Worm (Caenorhabditis elegans) whole organism, midembryonic: ENCODE results near the gene ugt-50.
A peak's percentile ranks its signal among the peaks of the same experiment; 100 is the strongest.

Source experiments
- T22C8.4 ChIP-seq: fragments of 200-800 bp; sonication (Bioruptor generic); IDR thresholded peaks from 2 replicates; pipeline ENCODE4 v1.3.6; 2022; ENCODE audit warnings: missing genetic modification characterization, missing compliant biosample characterization
- cog-1 ChIP-seq: sonication (generic microtip); optimal IDR thresholded peaks from 2 replicates; lab custom pipeline; 2016; ENCODE audit warnings: missing genetic modification characterization, missing compliant biosample characterization
- flt-1 ChIP-seq: fragments of 200-800 bp; sonication (Bioruptor generic); IDR thresholded peaks from 2 replicates; pipeline ENCODE4 v1.3.6; 2022; ENCODE audit warnings: missing genetic modification characterization, missing compliant biosample characterization
- klf-2 ChIP-seq: fragments of 200-800 bp; sonication (Bioruptor generic); conservative IDR thresholded peaks from 2 replicates; pipeline ENCODE4 v1.3.6; 2022; ENCODE audit warnings: missing genetic modification reagents, missing genetic modification characterization, missing compliant biosample characterization
- med-1 ChIP-seq: sonication (generic microtip); optimal IDR thresholded peaks from 2 replicates; lab custom pipeline; 2017; ENCODE audit warnings: missing genetic modification characterization, mild to moderate bottlenecking, missing compliant biosample characterization, antibody characterized with exemption, missing genetic modification reagents; ENCODE audit not compliant: insufficient read depth
- ref-1 ChIP-seq: fragments of 200-800 bp; sonication (Bioruptor generic); conservative IDR thresholded peaks from 2 replicates; pipeline ENCODE4 v1.3.6; 2022; ENCODE audit warnings: missing genetic modification reagents, missing genetic modification characterization, missing compliant biosample characterization
- tab-1 ChIP-seq: fragments of 200-800 bp; sonication (Bioruptor generic); IDR thresholded peaks from 2 replicates; pipeline ENCODE4 v1.3.6; 2022; ENCODE audit warnings: missing genetic modification characterization, missing compliant biosample characterization
- ztf-23 ChIP-seq: fragments of 200-800 bp; sonication (Bioruptor generic); IDR thresholded peaks from 2 replicates; pipeline ENCODE4 v1.3.6; 2022; ENCODE audit warnings: missing genetic modification reagents, missing genetic modification characterization, missing compliant biosample characterization
- ztf-29 ChIP-seq: fragments of 200-800 bp; sonication (Bioruptor generic); IDR thresholded peaks from 2 replicates; pipeline ENCODE4 v1.3.6; 2022; ENCODE audit warnings: missing genetic modification reagents, missing genetic modification characterization, missing compliant biosample characterization

The ugt-50 gene

DNA sequence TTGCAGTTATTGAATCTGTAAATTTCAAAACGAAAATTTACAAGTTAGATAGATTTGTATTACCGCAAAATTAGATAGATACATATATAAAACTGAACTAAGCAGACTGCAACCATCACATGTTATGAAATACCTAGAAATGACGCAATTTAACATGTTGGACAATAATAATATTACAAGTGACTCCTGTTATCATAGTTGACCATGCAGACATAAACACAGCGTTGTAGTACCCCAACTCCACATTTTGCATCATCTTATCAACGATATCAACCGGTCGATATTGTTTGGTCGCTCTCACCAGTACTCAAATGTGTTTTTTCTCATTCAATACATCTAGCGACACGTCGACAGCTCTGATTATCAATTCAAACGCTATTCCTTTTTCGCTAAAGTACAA, at the start of gene ugt-50:
ugt-50 (plus strand) TSS at position 268 of the 400 bp plus-strand sequence.
- no peak for TF ChIP-seq ztf-23
- no peak for TF ChIP-seq ref-1 (GFP tag; lab: Robert Waterston, UW)
- TF ChIP-seq cog-1 (tag; lab: Kevin White, UChicago), result no peak
- no peak for TF ChIP-seq T22C8.4
- no peak for TF ChIP-seq flt-1 (GFP tag; lab: Robert Waterston, UW)
- no peak for TF ChIP-seq klf-2
- no peak for TF ChIP-seq med-1 (GFP tag; lab: Kevin White, UChicago)
- TF ChIP-seq ztf-29 (GFP tag; lab: Robert Waterston, UW), result no peak
- TF ChIP-seq tab-1 (GFP tag; lab: Robert Waterston, UW), result no peak

ce11 chrX:12642952-12643351, 48.4 kb upstream of the ugt-50 start:
- no peak for TF ChIP-seq tab-1 (GFP tag; lab: Robert Waterston, UW)
- TF ChIP-seq klf-2, result no peak
- TF ChIP-seq cog-1 (tag; lab: Kevin White, UChicago), result no peak
- TF ChIP-seq T22C8.4, result no peak
- TF ChIP-seq ref-1 (GFP tag; lab: Robert Waterston, UW), result no peak
- TF ChIP-seq flt-1 (GFP tag; lab: Robert Waterston, UW), result no peak
- TF ChIP-seq ztf-29 (GFP tag; lab: Robert Waterston, UW), result no peak
- no peak for TF ChIP-seq med-1 (GFP tag; lab: Kevin White, UChicago)
- no peak for TF ChIP-seq ztf-23

ce11 chrX:12645846-12646245, 45.5 kb upstream of the ugt-50 start:
- TF ChIP-seq cog-1 (tag; lab: Kevin White, UChicago) (no peak), ref-1 (GFP tag; lab: Robert Waterston, UW) (no peak), flt-1 (GFP tag; lab: Robert Waterston, UW) (no peak), med-1 (GFP tag; lab: Kevin White, UChicago) (no peak), tab-1 (GFP tag; lab: Robert Waterston, UW) (no peak), klf-2 (no peak), T22C8.4 (no peak), ztf-29 (GFP tag; lab: Robert Waterston, UW) (no peak), ztf-23 (no peak)

DNA sequence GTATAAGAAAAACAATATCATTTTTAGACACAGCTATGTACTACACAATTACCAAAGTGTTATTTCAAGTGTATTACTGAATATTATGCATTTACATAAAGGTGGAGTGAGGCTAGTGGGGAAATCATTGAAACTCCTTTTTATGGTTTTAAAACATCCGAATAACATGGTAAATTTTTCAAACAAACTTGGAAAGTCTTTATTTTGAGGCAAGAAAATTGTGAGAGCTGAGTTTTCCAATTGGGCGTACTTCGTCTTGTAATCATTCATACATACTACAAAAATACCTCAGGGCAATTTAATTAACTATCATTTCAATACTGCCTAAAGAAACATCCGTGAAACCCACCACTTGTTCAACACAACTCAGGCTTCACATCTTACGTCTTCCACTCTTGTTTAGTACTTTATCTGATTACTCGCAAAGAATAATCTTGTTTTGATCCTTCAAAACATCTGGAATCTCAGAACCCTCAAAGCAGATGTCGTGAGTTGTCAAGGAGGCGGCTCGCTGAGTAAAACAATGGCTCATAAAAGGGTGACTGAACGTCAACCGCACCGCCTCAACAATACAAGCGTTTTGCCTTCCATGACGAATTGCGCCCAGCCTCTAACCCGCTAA, 44.7 kb upstream of the ugt-50 start, which contains the start of gene zmp-5:
zmp-5 (plus strand) TSS at position 572 of the 622 bp plus-strand sequence.
- TF ChIP-seq med-1 (GFP tag; lab: Kevin White, UChicago) (no peak), flt-1 (GFP tag; lab: Robert Waterston, UW) (no peak), ref-1 (GFP tag; lab: Robert Waterston, UW) (no peak), ztf-23 (no peak), T22C8.4 (no peak), klf-2 (no peak), cog-1 (tag; lab: Kevin White, UChicago) (no peak), ztf-29 (GFP tag; lab: Robert Waterston, UW) (no peak), tab-1 (GFP tag; lab: Robert Waterston, UW) (no peak)

DNA sequence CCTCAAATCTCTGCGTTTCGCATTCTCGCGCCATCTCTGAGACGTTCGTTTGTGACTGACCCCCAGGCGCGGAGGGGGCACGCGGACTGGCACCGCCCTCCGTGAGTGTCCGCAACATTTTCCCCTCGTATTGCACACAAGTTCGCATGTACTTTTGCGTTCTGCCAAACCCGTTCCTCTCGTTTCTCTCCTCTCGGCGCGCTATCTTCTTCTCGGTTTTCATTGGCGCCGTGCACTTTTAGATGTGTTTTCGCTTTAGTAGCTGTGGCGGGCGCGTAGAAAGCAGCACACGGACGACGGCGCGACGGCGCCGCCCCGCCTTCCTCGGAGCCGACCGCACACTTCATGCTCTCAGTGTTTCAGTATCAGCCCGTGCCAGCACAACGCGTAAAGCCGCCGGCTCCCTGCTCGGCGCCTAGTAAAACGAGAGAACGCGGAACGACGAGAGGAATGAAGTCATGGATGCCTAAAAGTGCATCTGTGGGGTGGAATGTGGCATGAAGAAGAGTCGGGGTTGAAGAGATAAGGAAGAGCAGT, 36.0 kb upstream of the ugt-50 start:
- TF ChIP-seq med-1 (GFP tag; lab: Kevin White, UChicago) (no peak), tab-1 (GFP tag; lab: Robert Waterston, UW) (0 out of 2 replicates have a peak, but pooled peaks have one; percentile 27)

DNA sequence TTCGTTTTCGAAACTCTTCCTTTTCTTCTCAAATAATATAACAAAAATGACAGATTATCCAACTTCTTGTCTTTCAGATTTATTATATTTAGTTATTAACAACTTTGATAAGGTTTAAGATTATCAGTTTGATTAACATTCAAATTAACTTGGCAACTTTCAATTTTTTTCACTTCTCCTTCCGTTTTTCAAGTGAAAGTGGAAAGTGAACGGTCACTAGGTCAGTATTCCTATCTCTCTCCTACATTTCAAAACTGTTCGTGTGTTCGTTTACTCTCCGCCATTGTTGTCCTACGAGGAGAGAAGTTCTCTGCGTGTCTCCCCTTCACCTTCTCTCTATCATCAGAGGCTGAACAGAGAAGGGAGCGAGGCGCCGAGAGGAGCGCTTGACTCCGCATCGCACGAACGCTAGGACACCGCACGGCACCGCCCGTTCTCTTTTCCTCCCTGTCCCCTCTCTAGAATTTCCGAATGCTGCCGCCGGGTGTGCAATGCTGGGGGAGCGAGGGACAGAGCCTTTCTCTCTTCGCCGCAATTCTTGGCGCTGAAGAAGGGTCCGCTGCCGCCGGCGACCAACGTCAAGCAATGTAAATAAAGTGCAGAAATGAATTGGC, 34.8 kb upstream of the ugt-50 start:
- TF ChIP-seq klf-2 (0 out of 2 replicates have a peak, but pooled peaks have one; percentile 29), flt-1 (GFP tag; lab: Robert Waterston, UW) (no peak), T22C8.4 (no peak), ztf-23 (no peak), ref-1 (GFP tag; lab: Robert Waterston, UW) (no peak)

- TF ChIP-seq tab-1 (GFP tag; lab: Robert Waterston, UW), result no peak
- no peak for TF ChIP-seq ztf-29 (GFP tag; lab: Robert Waterston, UW)
- TF ChIP-seq med-1 (GFP tag; lab: Kevin White, UChicago), result no peak
- TF ChIP-seq T22C8.4, result no peak
- no peak for TF ChIP-seq flt-1 (GFP tag; lab: Robert Waterston, UW)
- TF ChIP-seq klf-2, result no peak
- TF ChIP-seq ztf-23, result no peak
- no peak for TF ChIP-seq ref-1 (GFP tag; lab: Robert Waterston, UW)
- TF ChIP-seq cog-1 (tag; lab: Kevin White, UChicago), result no peak
These were observed 31.6 kb upstream of the ugt-50 start, which contains the start of gene C02B4.3 for ce11 chrX:12659814-12660213. Gene C02B4.3, minus strand, starts transcription at chrX:12659847.

ce11 chrX:12661091-12661526, 30.3 kb upstream of the ugt-50 start:
- TF ChIP-seq T22C8.4 (peak; percentile 77), med-1 (GFP tag; lab: Kevin White, UChicago) (peak; percentile 40), flt-1 (GFP tag; lab: Robert Waterston, UW) (peak; percentile 91), ztf-23 (peak; percentile 85), tab-1 (GFP tag; lab: Robert Waterston, UW) (peak; percentile 93), ztf-29 (GFP tag; lab: Robert Waterston, UW) (peak; percentile 63; the same call in 1 of the 2 replicates), ref-1 (GFP tag; lab: Robert Waterston, UW) (peak; percentile 72), cog-1 (tag; lab: Kevin White, UChicago) (peak; percentile 80), klf-2 (peak; percentile 88)

ce11 chrX:12663114-12663513, 28.3 kb upstream of the ugt-50 start:
- TF ChIP-seq ref-1 (GFP tag; lab: Robert Waterston, UW), result no peak
- no peak for TF ChIP-seq ztf-23
- TF ChIP-seq cog-1 (tag; lab: Kevin White, UChicago), result no peak
- TF ChIP-seq ztf-29 (GFP tag; lab: Robert Waterston, UW), result no peak
- TF ChIP-seq tab-1 (GFP tag; lab: Robert Waterston, UW), result no peak
